Worm (Caenorhabditis elegans): ENCODE measurements around the gene nep-2.
A peak's percentile ranks its signal among the peaks of the same experiment; 100 is the strongest.

The nep-2 gene

ce11 chrII:2735644-2736043 lies 10.1 kb upstream of the nep-2 start:
- no peak for TF ChIP-seq atf-7 (tag; optimal IDR thresholded peaks at IDR 0.05)
- no peak for TF ChIP-seq pha-4 (tag; optimal IDR thresholded peaks at IDR 0.05)
- TF ChIP-seq K12H6.12 (tag; optimal IDR thresholded peaks at IDR 0.05): no peak
- no peak for TF ChIP-seq snpc-4 (GFP tag; optimal IDR thresholded peaks at IDR 0.05)
- TF ChIP-seq snpc-4 (tag; optimal IDR thresholded peaks at IDR 0.05): peak in 2 of 4 experiments; percentile 2 to 20
- no peak for TF ChIP-seq F52B5.7 (tag; optimal IDR thresholded peaks at IDR 0.05)
- no peak for TF ChIP-seq Y67H2A.10 (GFP tag; conservative IDR thresholded peaks at IDR 0.05)
- 0 out of 2 replicates have a peak, but pooled peaks have one; percentile 42 for TF ChIP-seq ceh-40 (GFP tag; IDR thresholded peaks at IDR 0.05)
- TF ChIP-seq ama-1 (optimal IDR thresholded peaks at IDR 0.05): no peak
- no peak for TF ChIP-seq ama-1 (GFP tag; optimal IDR thresholded peaks at IDR 0.05)
- TF ChIP-seq nhr-80 (tag; optimal IDR thresholded peaks at IDR 0.05): no peak
- TF ChIP-seq let-526 (GFP tag; IDR thresholded peaks at IDR 0.05): no peak
- TF ChIP-seq F55B11.4 (tag; optimal IDR thresholded peaks at IDR 0.05; ENCODE audit: borderline replicate concordance, insufficient read depth): no peak
- peak; percentile 68; the same call in 1 of the 2 replicates for TF ChIP-seq nfyb-1 (GFP tag; IDR thresholded peaks at IDR 0.05)
- TF ChIP-seq fkh-3 (tag; optimal IDR thresholded peaks at IDR 0.05): no peak
- TF ChIP-seq ets-4 (GFP tag; optimal IDR thresholded peaks at IDR 0.05): no peak
- peak; percentile 48 for TF ChIP-seq die-1 (tag; optimal IDR thresholded peaks at IDR 0.05)
- TF ChIP-seq athp-1 (tag; optimal IDR thresholded peaks at IDR 0.05): no peak
- peak; percentile 13 for TF ChIP-seq lin-54 (GFP tag; optimal IDR thresholded peaks at IDR 0.05)
- no peak for TF ChIP-seq attf-5 (GFP tag; optimal IDR thresholded peaks at IDR 0.05)
- no peak for TF ChIP-seq B0019.2 (GFP tag; conservative IDR thresholded peaks at IDR 0.05)
- TF ChIP-seq him-1 (tag; optimal IDR thresholded peaks at IDR 0.05): peak; percentile 59
- TF ChIP-seq hmg-20 (GFP tag; IDR thresholded peaks at IDR 0.05): peak; percentile 46; the same call in 1 of the 2 replicates
- peak; percentile 14 for TF ChIP-seq ztf-18 (tag; optimal IDR thresholded peaks at IDR 0.05)
- peak; percentile 76 for TF ChIP-seq lin-26 (GFP tag; IDR thresholded peaks at IDR 0.05)
- no peak for TF ChIP-seq ekl-4 (GFP tag; IDR thresholded peaks at IDR 0.05)
- TF ChIP-seq mel-28 (tag; optimal IDR thresholded peaks at IDR 0.05; ENCODE audit: borderline replicate concordance): no peak
- peak; percentile 61; the same call in 1 of the 2 replicates for TF ChIP-seq cebp-2 (GFP tag; IDR thresholded peaks at IDR 0.05)
- TF ChIP-seq let-607 (tag; optimal IDR thresholded peaks at IDR 0.05): no peak
- TF ChIP-seq hrde-1 (tag; optimal IDR thresholded peaks at IDR 0.05; ENCODE audit: borderline replicate concordance): no peak
- TF ChIP-seq cebp-1 (GFP tag; IDR thresholded peaks at IDR 0.05): no peak
- no peak for TF ChIP-seq cebp-1 (tag; optimal IDR thresholded peaks at IDR 0.05)
- no peak for TF ChIP-seq lir-1 (GFP tag; conservative IDR thresholded peaks at IDR 0.05)
- TF ChIP-seq mxl-1 (tag; optimal IDR thresholded peaks at IDR 0.05): no peak
- peak; percentile 74 for TF ChIP-seq B0261.1 (tag; optimal IDR thresholded peaks at IDR 0.05)
- TF ChIP-seq mcd-1 (GFP tag; IDR thresholded peaks at IDR 0.05): peak; percentile 52; the same call in 1 of the 2 replicates
- no peak for TF ChIP-seq attf-6 (GFP tag; IDR thresholded peaks at IDR 0.05)
- no peak for TF ChIP-seq ceh-79 (tag; optimal IDR thresholded peaks at IDR 0.05)
- no peak for TF ChIP-seq nhr-90 (tag; optimal IDR thresholded peaks at IDR 0.05)
- TF ChIP-seq Y79H2A.3 (GFP tag; conservative IDR thresholded peaks at IDR 0.05): no peak
- no peak for TF ChIP-seq tbx-9 (tag; optimal IDR thresholded peaks at IDR 0.05; ENCODE audit: borderline replicate concordance)
- TF ChIP-seq C06A6.2 (GFP tag; conservative IDR thresholded peaks at IDR 0.05): no peak
- no peak for TF ChIP-seq F10E7.11 (tag; optimal IDR thresholded peaks at IDR 0.05)
- TF ChIP-seq F39B2.1 (GFP tag; IDR thresholded peaks at IDR 0.05): no peak
- TF ChIP-seq D2030.7 (GFP tag; IDR thresholded peaks at IDR 0.05): peak; percentile 68
- TF ChIP-seq madf-6 (GFP tag; IDR thresholded peaks at IDR 0.05): peak; percentile 53; the same call in 1 of the 2 replicates
- no peak for TF ChIP-seq ceh-91 (GFP tag; IDR thresholded peaks at IDR 0.05)
- peak; percentile 50 for TF ChIP-seq rpc-1 (optimal IDR thresholded peaks at IDR 0.05)
- TF ChIP-seq rpc-1 (tag; optimal IDR thresholded peaks at IDR 0.05): peak; percentile 75
- TF ChIP-seq lsl-1 (GFP tag; optimal IDR thresholded peaks at IDR 0.05): peak; percentile 5

All from whole organism, young adult.